Fruit fly (Drosophila melanogaster): ENCODE measurements around the gene Krn.

Gene Krn

DNA sequence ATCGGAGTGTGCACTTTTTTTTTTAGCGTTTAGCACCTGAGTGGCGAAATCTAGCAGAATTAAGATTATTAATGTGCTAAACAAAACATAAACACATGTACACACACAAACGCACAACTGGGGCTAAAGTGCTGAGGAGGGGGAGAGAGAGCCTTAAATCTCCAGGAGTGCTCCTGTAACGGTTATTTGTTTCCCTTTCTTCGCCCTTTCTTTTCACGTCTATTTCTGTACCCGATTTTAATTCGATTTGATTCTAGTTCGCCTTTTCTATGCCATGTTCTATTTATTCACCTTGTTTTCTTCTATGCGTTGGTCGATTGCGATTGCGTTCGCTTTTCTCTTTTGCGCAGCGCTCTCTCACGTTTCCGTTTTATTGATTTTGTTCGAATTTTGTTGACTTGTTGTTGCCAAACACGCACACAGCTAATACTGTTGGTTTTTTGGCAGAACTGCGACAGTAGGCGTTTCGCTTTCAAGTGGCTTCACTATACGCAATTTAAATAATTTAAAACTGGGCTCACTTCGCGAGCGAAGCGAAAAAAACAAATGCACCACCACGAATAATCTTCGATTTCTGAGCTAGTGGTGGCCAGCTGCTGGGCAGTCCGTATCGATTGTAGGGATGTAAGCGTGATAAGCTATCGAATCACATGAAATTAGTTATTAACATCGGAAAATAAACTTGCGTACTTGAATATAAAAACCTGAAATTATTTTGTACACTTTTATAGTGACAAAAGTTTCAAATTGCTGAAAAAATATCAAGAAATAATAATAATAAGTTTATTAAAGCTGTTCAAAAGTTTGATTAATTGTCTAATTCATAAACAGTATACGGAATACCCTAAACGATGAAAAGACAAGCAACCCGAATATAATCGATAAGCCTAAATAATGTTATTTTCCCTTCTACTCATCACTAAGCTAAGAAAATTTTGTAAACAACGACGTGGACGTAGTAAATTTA, at the start of gene Krn, which contains the start of the genes Ndfip and CG7484 (continued):
- peak; percentile 78 for TF ChIP-seq CG1233 (GFP tag; optimal IDR thresholded peaks at IDR 0.05)
- TF ChIP-seq Dip2 (GFP tag; IDR thresholded peaks at IDR 0.05) = no peak
- TF ChIP-seq CG10462 (GFP tag; optimal IDR thresholded peaks at IDR 0.05) = peak; percentile 79
- peak; percentile 1 for TF ChIP-seq ac (GFP tag; optimal IDR thresholded peaks at IDR 0.05)
- peak; percentile 95 for TF ChIP-seq CG9817 (tag; optimal IDR thresholded peaks at IDR 0.05)
- peak; percentile 87 for TF ChIP-seq CG10147 (GFP tag; optimal IDR thresholded peaks at IDR 0.05)
- peak; percentile 97 for TF ChIP-seq CG13287 (GFP tag; IDR thresholded peaks at IDR 0.05; ENCODE audit: partially characterized antibody)
- peak in 1 of 2 experiments; percentile 39 for TF ChIP-seq eve (GFP tag; optimal IDR thresholded peaks at IDR 0.05)
- TF ChIP-seq Dad (GFP tag; optimal IDR thresholded peaks at IDR 0.05) = peak; percentile 81
- TF ChIP-seq Hr78 (GFP tag; optimal IDR thresholded peaks at IDR 0.05) = peak in 1 of 2 experiments; percentile 29
- TF ChIP-seq cg (GFP tag; optimal IDR thresholded peaks at IDR 0.05) = peak; percentile 63
- TF ChIP-seq Myb (GFP tag; optimal IDR thresholded peaks at IDR 0.05) = peak; percentile 52
- TF ChIP-seq CG11696 (GFP tag; IDR thresholded peaks at IDR 0.05) = 0 out of 2 replicates have a peak, but pooled peaks have one; percentile 38
- TF ChIP-seq hbn (GFP tag; IDR thresholded peaks at IDR 0.05; ENCODE audit: partially characterized antibody) = peak; percentile 95
- peak; percentile 66 for TF ChIP-seq slou (GFP tag; optimal IDR thresholded peaks at IDR 0.05)
- TF ChIP-seq klu (GFP tag; IDR thresholded peaks at IDR 0.05) = peak; percentile 79; the same call in 1 of the 2 replicates
- TF ChIP-seq CG12236 (GFP tag; optimal IDR thresholded peaks at IDR 0.05) = peak; percentile 46
- peak; percentile 90 for TF ChIP-seq CG13894 (tag; optimal IDR thresholded peaks at IDR 0.05)
- peak; percentile 99 for TF ChIP-seq knrl (GFP tag; IDR thresholded peaks at IDR 0.05; ENCODE audit: partially characterized antibody)
- TF ChIP-seq Deaf1 (tag; optimal IDR thresholded peaks at IDR 0.05) = peak; percentile 74
- peak; percentile 82; the same call in 1 of the 3 replicates for TF ChIP-seq CG11560 (tag; IDR thresholded peaks at IDR 0.05)
- TF ChIP-seq CG18011 (GFP tag; optimal IDR thresholded peaks at IDR 0.05) = peak; percentile 53
- TF ChIP-seq CG4360 (GFP tag; IDR thresholded peaks at IDR 0.05) = no peak
- no peak for TF ChIP-seq sim (GFP tag; IDR thresholded peaks at IDR 0.05)
- peak; percentile 90 for TF ChIP-seq B-H2 (GFP tag; optimal IDR thresholded peaks at IDR 0.05)
- peak; percentile 60 for TF ChIP-seq grn (GFP tag; optimal IDR thresholded peaks at IDR 0.05)
- peak; percentile 10 for TF ChIP-seq CG10431 (GFP tag; optimal IDR thresholded peaks at IDR 0.05)
- no peak for TF ChIP-seq CkIIα-i1 (GFP tag; IDR thresholded peaks at IDR 0.05)
- peak; percentile 90 for TF ChIP-seq CG12155 (GFP tag; optimal IDR thresholded peaks at IDR 0.05)
- TF ChIP-seq CG1792 (GFP tag; optimal IDR thresholded peaks at IDR 0.05) = no peak
- peak; percentile 91 for TF ChIP-seq Chrac-16 (GFP tag; optimal IDR thresholded peaks at IDR 0.05)
- TF ChIP-seq Tbp (GFP tag; optimal IDR thresholded peaks at IDR 0.05) = no peak
- peak; percentile 90 for TF ChIP-seq CG32532 (GFP tag; IDR thresholded peaks at IDR 0.05)
- peak; percentile 5 for TF ChIP-seq HmgD (GFP tag; optimal IDR thresholded peaks at IDR 0.05)
- TF ChIP-seq fd102C (GFP tag; optimal IDR thresholded peaks at IDR 0.05) = no peak
- TF ChIP-seq CG32767 (GFP tag; IDR thresholded peaks at IDR 0.05) = peak; percentile 53; the same call in 1 of the 2 replicates
- TF ChIP-seq Dek (tag; optimal IDR thresholded peaks at IDR 0.05) = peak; percentile 87
- TF ChIP-seq tin (GFP tag; optimal IDR thresholded peaks at IDR 0.05) = peak; percentile 88
- peak; percentile 88 for TF ChIP-seq CG18599 (GFP tag; optimal IDR thresholded peaks at IDR 0.05)
- TF ChIP-seq Eip74EF (GFP tag; optimal IDR thresholded peaks at IDR 0.05) = peak in 1 of 2 experiments; percentile 51
- TF ChIP-seq CG13296 (GFP tag; optimal IDR thresholded peaks at IDR 0.05) = peak; percentile 80
- TF ChIP-seq Max (GFP tag; optimal IDR thresholded peaks at IDR 0.05) = peak; percentile 76
- TF ChIP-seq Doc2 (GFP tag; IDR thresholded peaks at IDR 0.05) = no peak
- peak; percentile 96 for TF ChIP-seq CG2129 (GFP tag; IDR thresholded peaks at IDR 0.05; ENCODE audit: partially characterized antibody)
- TF ChIP-seq Lhr (GFP tag; optimal IDR thresholded peaks at IDR 0.05) = peak; percentile 66
- TF ChIP-seq trh (GFP tag; optimal IDR thresholded peaks at IDR 0.05) = peak; percentile 67
- peak; percentile 74 for TF ChIP-seq ase (GFP tag; IDR thresholded peaks at IDR 0.05)

Data from whole organism, embryonic.